Worm (Caenorhabditis elegans) whole organism, midembryonic: ENCODE data around the gene F42G2.5.

Source experiments
- T22C8.4 ChIP-seq: fragments of 200-800 bp; sonication (Bioruptor generic); IDR thresholded peaks from 2 replicates; pipeline ENCODE4 v1.3.6; 2022; ENCODE audit warnings: missing genetic modification characterization, missing compliant biosample characterization
- cog-1 ChIP-seq: sonication (generic microtip); optimal IDR thresholded peaks from 2 replicates; lab custom pipeline; 2016; ENCODE audit warnings: missing genetic modification characterization, missing compliant biosample characterization
- flt-1 ChIP-seq: fragments of 200-800 bp; sonication (Bioruptor generic); IDR thresholded peaks from 2 replicates; pipeline ENCODE4 v1.3.6; 2022; ENCODE audit warnings: missing genetic modification characterization, missing compliant biosample characterization
- klf-2 ChIP-seq: fragments of 200-800 bp; sonication (Bioruptor generic); conservative IDR thresholded peaks from 2 replicates; pipeline ENCODE4 v1.3.6; 2022; ENCODE audit warnings: missing genetic modification reagents, missing genetic modification characterization, missing compliant biosample characterization
- tab-1 ChIP-seq: fragments of 200-800 bp; sonication (Bioruptor generic); IDR thresholded peaks from 2 replicates; pipeline ENCODE4 v1.3.6; 2022; ENCODE audit warnings: missing genetic modification characterization, missing compliant biosample characterization
- ztf-23 ChIP-seq: fragments of 200-800 bp; sonication (Bioruptor generic); IDR thresholded peaks from 2 replicates; pipeline ENCODE4 v1.3.6; 2022; ENCODE audit warnings: missing genetic modification reagents, missing genetic modification characterization, missing compliant biosample characterization

ce11 chrII:2411555-2411954 is 6.2 kb downstream of the F42G2.5 start:
- TF ChIP-seq tab-1 (no peak), ztf-23 (GFP tag; lab: Robert Waterston, UW) (no peak), flt-1 (no peak), klf-2 (GFP tag; lab: Robert Waterston, UW) (no peak), T22C8.4 (GFP tag; lab: Robert Waterston, UW) (no peak), cog-1 (no peak)
